Fruit fly (Drosophila melanogaster): ENCODE results near the gene Itpr.
A peak's percentile ranks its signal among the peaks of the same experiment; 100 is the strongest.

The Itpr gene

dm6 chr3R:5565623-5566022, 48.7 kb downstream of the Itpr start (continued):
- peak; percentile 81 for TF ChIP-seq nmo (GFP tag; optimal IDR thresholded peaks at IDR 0.05)
- TF ChIP-seq CG4360 (GFP tag; IDR thresholded peaks at IDR 0.05): peak; percentile 64
- TF ChIP-seq Vsx1 (GFP tag; optimal IDR thresholded peaks at IDR 0.05): peak; percentile 66
- peak; percentile 59 for TF ChIP-seq ssp (GFP tag; IDR thresholded peaks at IDR 0.05)
- peak; percentile 59 for TF ChIP-seq CG17802 (tag; optimal IDR thresholded peaks at IDR 0.05)
- TF ChIP-seq Mrtf (GFP tag; IDR thresholded peaks at IDR 0.05): peak; percentile 81
- TF ChIP-seq sens-2 (GFP tag; IDR thresholded peaks at IDR 0.05): peak; percentile 77
- peak; percentile 30; the same call in 1 of the 2 replicates for TF ChIP-seq Ravus (GFP tag; IDR thresholded peaks at IDR 0.05)
- peak; percentile 62 for TF ChIP-seq CG8281 (tag; optimal IDR thresholded peaks at IDR 0.05)
- peak; percentile 4 for TF ChIP-seq MESR4 (GFP tag; optimal IDR thresholded peaks at IDR 0.05)
- TF ChIP-seq CG11085 (GFP tag; IDR thresholded peaks at IDR 0.05): peak; percentile 55
- peak; percentile 93 for TF ChIP-seq lab (GFP tag; optimal IDR thresholded peaks at IDR 0.05)
- TF ChIP-seq Sry-δ (GFP tag; optimal IDR thresholded peaks at IDR 0.05): peak; percentile 27
- TF ChIP-seq CG16863 (GFP tag; optimal IDR thresholded peaks at IDR 0.05): peak; percentile 75
- TF ChIP-seq Bteb2 (GFP tag; optimal IDR thresholded peaks at IDR 0.05): peak; percentile 31
- TF ChIP-seq CG1647 (GFP tag; optimal IDR thresholded peaks at IDR 0.05): peak; percentile 35
- peak; percentile 80 for TF ChIP-seq CG17328 (GFP tag; IDR thresholded peaks at IDR 0.05)
- no peak for TF ChIP-seq eve (GFP tag; optimal IDR thresholded peaks at IDR 0.05)
- TF ChIP-seq CG17912 (GFP tag; optimal IDR thresholded peaks at IDR 0.05): no peak
- TF ChIP-seq ato (GFP tag; IDR thresholded peaks at IDR 0.05; ENCODE audit: partially characterized antibody): no peak
- no peak for TF ChIP-seq Bgb (GFP tag; IDR thresholded peaks at IDR 0.05; ENCODE audit: partially characterized antibody)
- peak; percentile 12 for TF ChIP-seq da (GFP tag; optimal IDR thresholded peaks at IDR 0.05)
- no peak for TF ChIP-seq Kr (GFP tag; optimal IDR thresholded peaks at IDR 0.05)
- TF ChIP-seq Hmr (GFP tag; optimal IDR thresholded peaks at IDR 0.05): peak; percentile 88
- peak; percentile 81 for TF ChIP-seq CG14667 (GFP tag; IDR thresholded peaks at IDR 0.05)
- TF ChIP-seq luna (GFP tag; optimal IDR thresholded peaks at IDR 0.05): no peak
- no peak for TF ChIP-seq fru (optimal IDR thresholded peaks at IDR 0.05)
- TF ChIP-seq CG4404 (GFP tag; IDR thresholded peaks at IDR 0.05): peak; percentile 52
- peak; percentile 69 for TF ChIP-seq CG15011 (GFP tag; optimal IDR thresholded peaks at IDR 0.05)
- TF ChIP-seq CG17359 (tag; optimal IDR thresholded peaks at IDR 0.05): peak; percentile 90
- peak; percentile 80 for TF ChIP-seq HLH54F (GFP tag; optimal IDR thresholded peaks at IDR 0.05)
- no peak for TF ChIP-seq D (optimal IDR thresholded peaks at IDR 0.05)
- peak; percentile 72 for TF ChIP-seq D (GFP tag; optimal IDR thresholded peaks at IDR 0.05)
- peak; percentile 69 for TF ChIP-seq Bdp1 (GFP tag; optimal IDR thresholded peaks at IDR 0.05)
- TF ChIP-seq CG31365 (tag; optimal IDR thresholded peaks at IDR 0.05): peak; percentile 51

DNA sequence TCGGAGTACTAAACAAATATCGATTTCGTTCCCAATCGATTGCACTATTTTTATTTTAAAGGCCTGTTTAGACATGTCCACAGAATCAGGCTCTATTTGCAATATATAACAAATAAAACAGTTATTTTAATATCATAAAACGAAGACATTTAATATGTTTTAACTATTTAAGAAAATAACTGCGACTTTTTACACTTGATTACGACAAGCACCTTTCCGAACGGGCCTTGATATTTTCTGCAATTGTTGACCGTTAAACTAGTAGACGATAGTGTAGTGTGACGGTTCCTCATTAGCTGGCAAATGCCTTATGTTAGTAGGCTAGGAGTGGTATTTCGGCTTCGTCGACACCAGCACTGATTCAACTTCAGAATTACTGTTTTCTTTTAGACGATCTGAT, 51.7 kb downstream of the Itpr start, which contains the start of the genes CG2931 and Rheb:
Gene CG2931, minus strand, starts transcription at position 26 of the 400 bp plus-strand sequence.
Gene Rheb, plus strand, starts transcription at position 332 of the 400 bp plus-strand sequence.
- TF ChIP-seq Max (GFP tag; optimal IDR thresholded peaks at IDR 0.05) (peak; percentile 66), MBD-R2 (GFP tag; IDR thresholded peaks at IDR 0.05) (peak; percentile 72), CG33557 (GFP tag; optimal IDR thresholded peaks at IDR 0.05) (peak; percentile 44), Myb (GFP tag; optimal IDR thresholded peaks at IDR 0.05) (peak; percentile 92), Asciz (GFP tag; optimal IDR thresholded peaks at IDR 0.05) (no peak), crp (GFP tag; optimal IDR thresholded peaks at IDR 0.05) (peak in 1 of 2 experiments; percentile 55), CG2199 (GFP tag; IDR thresholded peaks at IDR 0.05) (0 out of 3 replicates have a peak, but pooled peaks have one; percentile 12), tna (GFP tag; IDR thresholded peaks at IDR 0.05; ENCODE audit: partially characterized antibody) (peak; percentile 64), CG17568 (GFP tag; optimal IDR thresholded peaks at IDR 0.05) (no peak), da (GFP tag; optimal IDR thresholded peaks at IDR 0.05) (no peak), unpg (GFP tag; optimal IDR thresholded peaks at IDR 0.05) (peak; percentile 69), fd3F (GFP tag; optimal IDR thresholded peaks at IDR 0.05) (peak; percentile 55), CG3407 (GFP tag; optimal IDR thresholded peaks at IDR 0.05) (peak; percentile 22), CG1024 (GFP tag; IDR thresholded peaks at IDR 0.05) (peak; percentile 82), CG32767 (GFP tag; IDR thresholded peaks at IDR 0.05) (0 out of 2 replicates have a peak, but pooled peaks have one; percentile 18), Rx (GFP tag; IDR thresholded peaks at IDR 0.05) (peak; percentile 41), CG34422 (GFP tag; IDR thresholded peaks at IDR 0.05) (peak; percentile 35; the same call in 1 of the 3 replicates), CG13123 (GFP tag; optimal IDR thresholded peaks at IDR 0.05) (peak; percentile 48), ash1 (GFP tag; optimal IDR thresholded peaks at IDR 0.05) (no peak)
